Worm (Caenorhabditis elegans) whole organism, L3 larva: ENCODE results near the gene her-1.

Experiments used
- ZK546.5 ChIP-seq: sonication (generic microtip); optimal IDR thresholded peaks from 2 replicates; lab custom pipeline; 2017; ENCODE audit warnings: missing biosample characterization, missing genetic modification characterization
- fos-1 ChIP-seq: fragments of 150-350 bp; optimal IDR thresholded peaks from 2 replicates; lab custom pipeline; 2014; ENCODE audit warnings: missing biosample characterization, missing genetic modification characterization
- jun-1 ChIP-seq: fragments of 150-350 bp; optimal IDR thresholded peaks from 2 replicates; lab custom pipeline; 2014; ENCODE audit warnings: missing biosample characterization, missing genetic modification reagents, missing genetic modification characterization
- lin-15B ChIP-seq: fragments of 150-350 bp; optimal IDR thresholded peaks from 2 replicates; lab custom pipeline; 2014; ENCODE audit warnings: missing biosample characterization, missing genetic modification characterization
- nhr-237 ChIP-seq: fragments of 150-350 bp; optimal IDR thresholded peaks from 2 replicates; lab custom pipeline; 2014; ENCODE audit warnings: missing biosample characterization, missing genetic modification characterization
- nhr-25 ChIP-seq: sonication (generic microtip); optimal IDR thresholded peaks from 2 replicates; lab custom pipeline; 2017; ENCODE audit warnings: missing biosample characterization, missing genetic modification characterization
- pha-4 ChIP-seq: fragments of 150-350 bp; optimal IDR thresholded peaks from 2 replicates; lab custom pipeline; 2014; ENCODE audit warnings: missing biosample characterization, missing genetic modification reagents, missing genetic modification characterization
- zag-1 ChIP-seq: fragments of 150-350 bp; optimal IDR thresholded peaks from 2 replicates; lab custom pipeline; 2014; ENCODE audit warnings: missing biosample characterization, missing genetic modification characterization

DNA sequence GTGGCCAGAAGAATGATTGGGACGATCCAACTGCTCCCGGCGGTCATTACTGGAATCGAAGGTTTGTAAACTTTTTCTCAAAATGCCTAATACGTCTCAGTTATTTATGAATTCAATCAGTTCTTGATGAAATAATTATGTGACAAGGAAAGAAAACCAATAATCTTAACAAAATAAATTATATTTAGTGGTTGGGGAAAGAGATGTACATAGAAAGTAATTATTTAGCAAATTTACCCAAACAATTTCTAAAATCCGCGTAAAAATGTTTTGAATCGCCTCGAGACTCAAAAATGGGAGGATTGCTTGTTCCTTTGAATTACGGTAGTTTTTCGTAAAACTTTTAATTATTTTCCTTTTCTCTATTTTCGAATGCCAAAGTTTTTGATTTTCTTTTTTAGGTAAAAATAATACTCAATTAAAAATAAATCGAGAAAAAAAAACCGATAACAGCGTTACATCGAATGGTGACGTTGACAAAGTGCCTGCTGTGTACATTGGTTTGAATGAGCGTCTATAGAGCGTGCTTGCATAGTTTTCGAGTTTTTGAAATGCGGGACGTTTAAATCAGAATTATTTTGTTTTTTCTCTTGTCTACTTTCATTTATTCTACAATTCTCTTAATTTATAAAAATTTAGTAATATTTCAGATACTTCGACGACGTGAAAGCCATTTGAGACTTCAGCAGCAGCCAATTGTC, 32.8 kb downstream of the her-1 start, which contains the start of the genes aagr-3 and drap-1:
- TF ChIP-seq pha-4 (tag; lab: Kevin White, UChicago) (peak; percentile 96), jun-1 (tag; lab: Kevin White, UChicago) (no peak), zag-1 (tag; lab: Kevin White, UChicago) (no peak), nhr-25 (tag; lab: Kevin White, UChicago) (no peak), fos-1 (no peak), ZK546.5 (tag; lab: Kevin White, UChicago) (no peak), lin-15B (tag; lab: Kevin White, UChicago) (peak; percentile 71), nhr-237 (tag; lab: Kevin White, UChicago) (no peak)
